Worm (Caenorhabditis elegans) whole organism, mixed stage, embryonic: ENCODE measurements around the gene pho-14.

Source experiments
- blmp-1 ChIP-seq: fragments of 150-350 bp; optimal IDR thresholded peaks from 2 replicates; lab custom pipeline; 2014; ENCODE audit warnings: missing biosample characterization, missing genetic modification characterization
- ces-1 ChIP-seq: fragments of 150-350 bp; optimal IDR thresholded peaks from 2 replicates; lab custom pipeline; 2014; ENCODE audit warnings: missing biosample characterization, missing genetic modification reagents, missing genetic modification characterization
- lsy-2 ChIP-seq: fragments of 150-350 bp; optimal IDR thresholded peaks from 2 replicates; lab custom pipeline; 2014; ENCODE audit warnings: missing biosample characterization, missing genetic modification characterization

ce11 chrII:1082859-1083258 lies 17.8 kb downstream of the pho-14 start, which contains the start of gene K02E7.1:
- TF ChIP-seq blmp-1 (tag; lab: Kevin White, UChicago) (no peak), lsy-2 (tag; lab: Kevin White, UChicago) (no peak), ces-1 (GFP tag; lab: Kevin White, UChicago) (no peak)
